Worm (Caenorhabditis elegans): ENCODE results near the gene odr-3.

Gene odr-3

DNA sequence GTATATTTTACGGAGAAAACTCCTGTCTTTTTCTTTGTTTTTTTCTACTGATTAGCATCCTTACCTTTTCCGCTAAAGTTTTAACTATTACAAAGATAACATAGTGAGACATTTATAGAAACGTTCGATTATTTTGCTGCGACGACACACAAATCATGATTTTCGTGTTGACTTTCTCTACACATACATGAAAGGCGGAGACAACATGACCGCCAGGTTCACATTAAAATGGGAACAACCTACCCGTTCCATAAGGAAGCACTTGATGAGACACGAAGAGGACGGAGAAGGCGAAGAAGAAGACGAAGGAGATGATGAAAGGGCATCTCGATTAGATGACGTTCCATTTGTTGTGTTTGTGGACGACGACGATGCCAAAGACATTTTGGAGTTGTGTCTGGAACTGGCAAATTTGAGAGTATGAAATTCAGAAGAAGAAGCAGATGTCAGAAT is 9.6 kb upstream of the odr-3 start, which contains the start of gene C34D1.4:
TSS of gene C34D1.4 (minus strand) at position 403 of the 453 bp plus-strand sequence.
- TF ChIP-seq nhr-237 (tag; optimal IDR thresholded peaks at IDR 0.05) (no peak), nhr-67 (tag; optimal IDR thresholded peaks at IDR 0.05) (no peak), nhr-23 (tag; optimal IDR thresholded peaks at IDR 0.05) (peak; percentile 57), mml-1 (tag; optimal IDR thresholded peaks at IDR 0.05) (no peak), unc-39 (tag; optimal IDR thresholded peaks at IDR 0.05) (no peak), nhr-25 (tag; optimal IDR thresholded peaks at IDR 0.05) (peak; percentile 47), zag-1 (tag; optimal IDR thresholded peaks at IDR 0.05) (no peak), nhr-12 (tag; optimal IDR thresholded peaks at IDR 0.05) (no peak), daf-12 (tag; optimal IDR thresholded peaks at IDR 0.05) (no peak), eor-1 (tag; optimal IDR thresholded peaks at IDR 0.05) (no peak), ztf-11 (tag; optimal IDR thresholded peaks at IDR 0.05) (no peak), skn-1 (tag; optimal IDR thresholded peaks at IDR 0.05) (no peak), nhr-11 (tag; optimal IDR thresholded peaks at IDR 0.05) (no peak)

DNA sequence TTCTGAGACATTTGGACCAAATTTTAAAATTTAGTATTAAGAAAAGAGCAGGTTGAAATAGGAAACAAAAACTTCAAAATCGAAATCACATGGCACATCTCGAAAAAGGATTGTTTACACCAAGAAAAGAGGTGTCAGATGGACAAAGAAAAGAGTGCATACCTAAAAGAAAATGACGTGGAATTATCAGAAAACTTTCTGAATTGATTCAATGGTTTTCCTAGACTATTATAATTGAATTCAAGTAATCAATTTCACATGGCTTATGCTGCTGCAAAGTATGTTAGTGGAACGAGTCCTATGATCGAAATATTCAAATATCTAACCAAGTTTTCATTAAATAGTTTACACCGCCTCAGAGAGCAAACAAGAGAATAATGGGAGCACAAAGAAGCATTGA is 3.5 kb upstream of the odr-3 start:
- TF ChIP-seq nhr-11 (tag; optimal IDR thresholded peaks at IDR 0.05) (peak; percentile 48), nhr-67 (tag; optimal IDR thresholded peaks at IDR 0.05) (no peak)

DNA sequence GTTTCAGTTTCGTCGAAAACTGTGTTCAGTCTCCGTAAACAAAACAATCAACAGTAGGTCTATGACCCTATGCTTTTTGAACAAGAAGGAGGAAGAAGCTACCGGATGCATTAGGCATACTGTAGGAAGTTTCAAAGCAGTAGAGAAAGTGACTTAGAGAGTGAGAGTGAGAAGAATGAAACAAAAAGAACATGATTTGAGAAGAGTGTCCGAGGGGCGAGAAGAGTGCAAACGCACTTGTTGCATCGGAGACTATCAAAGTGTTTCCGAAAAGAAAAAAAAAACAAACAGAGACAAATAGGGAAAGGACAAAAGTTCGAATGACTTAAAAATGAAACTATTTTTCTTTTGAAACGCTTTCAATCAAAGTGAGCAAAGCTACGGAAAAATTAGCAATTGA is 6.1 kb downstream of the odr-3 start:
- no peak for TF ChIP-seq lin-39 (tag; optimal IDR thresholded peaks at IDR 0.05)
- TF ChIP-seq ceh-9 (tag; optimal IDR thresholded peaks at IDR 0.05), result no peak
- no peak for TF ChIP-seq ceh-16 (tag; optimal IDR thresholded peaks at IDR 0.05)
- TF ChIP-seq fkh-2 (tag; optimal IDR thresholded peaks at IDR 0.05), result no peak
- no peak for TF ChIP-seq nhr-76 (tag; optimal IDR thresholded peaks at IDR 0.05)
- no peak for TF ChIP-seq ztf-4 (tag; optimal IDR thresholded peaks at IDR 0.05)
- no peak for TF ChIP-seq fos-1 (tag; optimal IDR thresholded peaks at IDR 0.05)
- TF ChIP-seq nhr-43 (tag; optimal IDR thresholded peaks at IDR 0.05; ENCODE audit: poor library complexity, severe bottlenecking), result peak; percentile 77
- TF ChIP-seq hmg-11 (tag; optimal IDR thresholded peaks at IDR 0.05), result no peak
- no peak for TF ChIP-seq unc-39 (tag; optimal IDR thresholded peaks at IDR 0.05)
- no peak for TF ChIP-seq nhr-28 (tag; optimal IDR thresholded peaks at IDR 0.05)
- peak; percentile 49 for TF ChIP-seq nhr-23 (tag; optimal IDR thresholded peaks at IDR 0.05)
- TF ChIP-seq lin-15B (tag; optimal IDR thresholded peaks at IDR 0.05), result no peak
- TF ChIP-seq nhr-77 (tag; optimal IDR thresholded peaks at IDR 0.05), result no peak
- peak; percentile 43 for TF ChIP-seq nhr-25 (tag; optimal IDR thresholded peaks at IDR 0.05)
- TF ChIP-seq skn-1 (tag; optimal IDR thresholded peaks at IDR 0.05), result no peak
- no peak for TF ChIP-seq egl-5 (tag; optimal IDR thresholded peaks at IDR 0.05)
- no peak for TF ChIP-seq fkh-10 (GFP tag; optimal IDR thresholded peaks at IDR 0.05)
- no peak for TF ChIP-seq tbx-2 (tag; optimal IDR thresholded peaks at IDR 0.05)
- TF ChIP-seq sea-2 (GFP tag; optimal IDR thresholded peaks at IDR 0.05), result no peak
- no peak for TF ChIP-seq jun-1 (tag; optimal IDR thresholded peaks at IDR 0.05)
- TF ChIP-seq R02D3.7 (tag; optimal IDR thresholded peaks at IDR 0.05), result no peak
- TF ChIP-seq egl-27 (tag; optimal IDR thresholded peaks at IDR 0.05), result no peak
- no peak for TF ChIP-seq eor-1 (tag; optimal IDR thresholded peaks at IDR 0.05)
- TF ChIP-seq pqm-1 (tag; optimal IDR thresholded peaks at IDR 0.05), result no peak
- no peak for TF ChIP-seq mdl-1 (tag; optimal IDR thresholded peaks at IDR 0.05)
- TF ChIP-seq ceh-82 (tag; optimal IDR thresholded peaks at IDR 0.05), result no peak
- no peak for TF ChIP-seq aly-2 (tag; optimal IDR thresholded peaks at IDR 0.05)
- TF ChIP-seq nhr-237 (tag; optimal IDR thresholded peaks at IDR 0.05), result no peak
- no peak for TF ChIP-seq elt-3 (tag; optimal IDR thresholded peaks at IDR 0.05)
- no peak for TF ChIP-seq ceh-28 (tag; optimal IDR thresholded peaks at IDR 0.05)
- peak; percentile 52 for TF ChIP-seq pha-4 (tag; optimal IDR thresholded peaks at IDR 0.05)
- TF ChIP-seq elt-1 (tag; optimal IDR thresholded peaks at IDR 0.05), result no peak
- no peak for TF ChIP-seq mml-1 (tag; optimal IDR thresholded peaks at IDR 0.05)
- TF ChIP-seq unc-62 (GFP tag; optimal IDR thresholded peaks at IDR 0.05), result no peak

All from whole organism, L3 larva.